Worm (Caenorhabditis elegans): ENCODE results near the gene Y41C4A.32.

DNA sequence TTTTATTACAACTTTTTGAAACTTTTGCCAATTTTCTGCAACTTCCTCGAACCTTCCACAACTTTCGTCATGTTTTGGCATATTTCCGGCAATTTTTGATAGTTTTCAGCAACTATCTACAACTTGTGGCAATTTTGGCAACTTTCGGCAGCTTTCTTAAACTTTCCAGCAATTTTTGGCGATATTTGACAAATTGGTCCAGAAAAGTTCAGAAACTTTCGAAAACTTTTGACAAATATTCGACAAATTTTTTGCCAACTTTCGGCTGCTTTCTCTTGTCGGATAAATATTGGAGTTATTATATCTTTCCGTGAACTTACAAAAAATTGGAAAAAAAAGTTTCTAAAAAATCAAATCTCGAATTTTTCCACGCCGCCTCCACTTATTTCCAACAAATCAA lies 8.8 kb downstream of the Y41C4A.32 start, which contains the start of gene Y41C4A.18:
- TF ChIP-seq snpc-4 (tag; optimal IDR thresholded peaks at IDR 0.05): no peak
- TF ChIP-seq ceh-82 (tag; optimal IDR thresholded peaks at IDR 0.05): no peak
- TF ChIP-seq lsy-2 (tag; optimal IDR thresholded peaks at IDR 0.05): no peak
- no peak for TF ChIP-seq C34B4.2 (tag; optimal IDR thresholded peaks at IDR 0.05)
- no peak for TF ChIP-seq nhr-85 (tag)

Data from whole organism, L1 larva.